Worm (Caenorhabditis elegans) whole organism, L4 larva: ENCODE data around the gene F10E7.11.

Source experiments
- Y48G9A.11 ChIP-seq: fragments of 200-800 bp; sonication (Bioruptor generic); IDR thresholded peaks from 2 replicates; pipeline ENCODE4 v1.3.6; 2022; ENCODE audit warnings: missing genetic modification reagents, missing genetic modification characterization, missing compliant biosample characterization
- ceh-32 ChIP-seq: sonication (generic microtip); optimal IDR thresholded peaks from 2 replicates; lab custom pipeline; 2016; ENCODE audit warnings: mild to moderate bottlenecking, missing genetic modification characterization, missing compliant biosample characterization; ENCODE audit not compliant: poor library complexity
- dmd-6 ChIP-seq: fragments of 200-800 bp; sonication (Bioruptor generic); IDR thresholded peaks from 2 replicates; pipeline ENCODE4 v1.3.6; 2022; ENCODE audit warnings: missing genetic modification reagents, missing genetic modification characterization, missing compliant biosample characterization
- lin-13 ChIP-seq: fragments of 150-350 bp; optimal IDR thresholded peaks from 2 replicates; lab custom pipeline; 2014; ENCODE audit warnings: missing biosample characterization, missing genetic modification reagents, missing genetic modification characterization
- lsy-2 ChIP-seq, 2 experiments: fragments of 150-350 bp in 1 of 2; sonication (generic microtip) in 1 of 2; optimal IDR thresholded peaks; 2 replicates each; lab custom pipeline; 2014 to 2017; ENCODE audit warnings: missing biosample characterization in 2 of 2, missing genetic modification characterization in 2 of 2
- mdl-1 ChIP-seq, 2 experiments: fragments of 150-350 bp in 1 of 2; sonication (generic microtip) in 1 of 2; optimal IDR thresholded peaks; 2 replicates each; lab custom pipeline; 2014 to 2017; ENCODE audit warnings: missing biosample characterization in 2 of 2, missing genetic modification characterization in 2 of 2
- mep-1 ChIP-seq: fragments of 150-350 bp; sonication (generic microtip); optimal IDR thresholded peaks from 3 replicates; lab custom pipeline; 2014; ENCODE audit warnings: missing biosample characterization, missing genetic modification characterization
- mxl-3 ChIP-seq: fragments of 200-800 bp; sonication (Bioruptor generic); optimal IDR thresholded peaks from 2 replicates; lab custom pipeline; 2018; ENCODE audit warnings: mild to moderate bottlenecking, missing genetic modification characterization, missing compliant biosample characterization
- nhr-28 ChIP-seq: fragments of 150-350 bp; optimal IDR thresholded peaks from 2 replicates; lab custom pipeline; 2014; ENCODE audit warnings: missing biosample characterization, missing genetic modification characterization
- snpc-4 ChIP-seq: fragments of 150-350 bp; optimal IDR thresholded peaks from 2 replicates; lab custom pipeline; 2014; ENCODE audit warnings: missing biosample characterization, missing genetic modification characterization
- spr-3 ChIP-seq: fragments of 200-800 bp; sonication (Bioruptor generic); optimal IDR thresholded peaks from 2 replicates; lab custom pipeline; 2018; ENCODE audit warnings: mild to moderate bottlenecking, missing genetic modification characterization, missing compliant biosample characterization
- unc-62 ChIP-seq, 3 experiments: fragments of 150-350 bp in 1 of 3; sonication (generic microtip); optimal IDR thresholded peaks in 2 of 3; peaks in 1 of 3; 1 replicate in 1 of 3; 2 replicates in 2 of 3; lab custom pipeline; 2014 to 2017; ENCODE audit warnings: missing biosample characterization in 3 of 3, missing genetic modification characterization in 3 of 3, missing genetic modification reagents in 3 of 3, missing genotype in 1 of 3

DNA sequence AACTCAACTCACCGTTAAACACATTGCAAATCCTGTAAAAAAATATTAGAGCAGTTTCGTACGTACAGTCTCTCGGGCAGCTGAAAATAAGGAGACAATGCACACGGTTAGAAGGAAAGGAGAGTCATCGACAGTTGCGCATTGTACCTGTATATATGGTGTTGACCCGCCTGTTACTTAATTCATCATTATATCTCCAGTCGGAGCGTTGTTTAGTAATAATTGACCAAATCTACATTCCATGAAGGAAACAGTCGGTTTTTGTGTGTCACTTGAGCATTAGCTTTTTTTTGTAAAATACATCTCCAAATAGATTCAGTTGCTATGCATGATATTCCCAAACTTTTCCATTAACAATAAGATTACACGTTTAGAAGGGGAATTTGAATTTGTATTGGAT lies 38.8 kb upstream of the F10E7.11 start, which contains the start of gene C27H5.12:
- TF ChIP-seq mep-1 (tag; lab: Kevin White, UChicago) (no peak), nhr-28 (tag; lab: Kevin White, UChicago) (no peak), unc-62 (GFP tag; optimal IDR thresholded peaks at IDR 0.05 in 1 of 2; lab: Kevin White, UChicago) (peak in 1 of 2 experiments; percentile 30), unc-62 (tag; optimal IDR thresholded peaks at IDR 0.05; lab: Kevin White, UChicago) (no peak), mxl-3 (GFP tag; lab: Kevin White, UChicago) (no peak), Y48G9A.11 (GFP tag; lab: Robert Waterston, UW) (no peak), lin-13 (GFP tag; lab: Kevin White, UChicago) (no peak), spr-3 (GFP tag; lab: Kevin White, UChicago) (no peak), ceh-32 (tag; lab: Kevin White, UChicago) (no peak), dmd-6 (GFP tag; lab: Robert Waterston, UW) (no peak), mdl-1 (tag; optimal IDR thresholded peaks at IDR 0.05; lab: Kevin White, UChicago) (no peak), snpc-4 (tag; lab: Kevin White, UChicago) (no peak), lsy-2 (tag; optimal IDR thresholded peaks at IDR 0.05; lab: Kevin White, UChicago) (no peak)
